Fruit fly (Drosophila melanogaster): ENCODE measurements around the gene Mpp6.

Mpp6 gene

DNA sequence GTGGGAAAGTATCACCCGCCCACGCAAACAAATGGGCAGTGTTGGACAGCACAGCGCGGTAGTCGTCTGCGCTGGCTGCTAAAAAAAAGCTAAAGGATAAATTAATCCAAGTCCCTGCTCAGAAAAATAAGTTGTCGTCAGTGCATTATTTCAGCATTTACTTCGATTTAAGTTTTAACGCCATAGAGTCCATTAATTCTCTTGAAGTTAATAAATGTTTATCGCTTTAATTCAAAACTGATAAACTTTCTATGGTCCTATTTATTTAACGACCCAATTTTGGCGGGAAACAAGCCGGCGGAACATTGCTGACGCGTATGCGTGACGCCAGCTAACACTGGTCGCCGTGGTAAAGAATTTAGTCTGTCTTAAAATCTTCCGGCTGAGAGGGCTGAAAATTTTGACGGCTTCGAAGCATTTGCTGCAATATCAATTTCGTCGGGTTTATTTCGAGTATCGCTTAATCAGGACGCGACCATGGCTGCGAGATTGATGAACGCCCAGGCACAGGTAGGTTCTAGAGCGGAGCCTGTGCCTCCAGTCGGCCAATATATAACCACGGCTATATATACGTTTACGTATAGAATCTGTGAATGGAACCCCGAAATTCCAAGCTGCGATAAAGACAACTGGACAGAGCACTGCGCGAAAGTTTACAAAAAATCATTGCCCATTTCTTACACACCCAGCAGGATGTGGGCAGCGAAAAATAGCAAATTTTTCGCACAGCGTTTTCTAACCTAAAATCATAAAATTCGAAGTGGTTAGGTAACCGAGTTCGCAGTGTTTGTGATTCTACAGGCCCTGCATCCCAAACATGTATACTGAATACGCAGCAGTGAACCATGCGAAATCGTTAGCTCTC, 12.4 kb downstream of the Mpp6 start, which contains the start of the genes mAcon1, CG43345 and CG43346 (continued):
- TF ChIP-seq Hsf (GFP tag; optimal IDR thresholded peaks at IDR 0.05) (peak; percentile 88), Asciz (GFP tag; optimal IDR thresholded peaks at IDR 0.05) (no peak), Optix (GFP tag; IDR thresholded peaks at IDR 0.05) (0 out of 3 replicates have a peak, but pooled peaks have one; percentile 20), CG1603 (tag; optimal IDR thresholded peaks at IDR 0.05) (no peak), CG7786 (GFP tag; optimal IDR thresholded peaks at IDR 0.05) (peak; percentile 90), Blimp-1 (GFP tag; optimal IDR thresholded peaks at IDR 0.05) (no peak), mirr (GFP tag; optimal IDR thresholded peaks at IDR 0.05) (peak; percentile 46), CG18764 (GFP tag; optimal IDR thresholded peaks at IDR 0.05) (peak; percentile 64), dimm (GFP tag; IDR thresholded peaks at IDR 0.05) (no peak), Sox100B (GFP tag; optimal IDR thresholded peaks at IDR 0.05) (peak; percentile 79), CG3065 (GFP tag; optimal IDR thresholded peaks at IDR 0.05) (peak; percentile 64), CG12769 (tag; optimal IDR thresholded peaks at IDR 0.05) (no peak), br (optimal IDR thresholded peaks at IDR 0.05) (no peak), CG1792 (GFP tag; optimal IDR thresholded peaks at IDR 0.05) (peak; percentile 83), HLH54F (GFP tag; optimal IDR thresholded peaks at IDR 0.05) (peak; percentile 93), insv (GFP tag; optimal IDR thresholded peaks at IDR 0.05) (peak in 1 of 2 experiments; percentile 34), lbe (GFP tag; optimal IDR thresholded peaks at IDR 0.05) (peak; percentile 69), CG3407 (GFP tag; optimal IDR thresholded peaks at IDR 0.05) (no peak), row (GFP tag; IDR thresholded peaks at IDR 0.05) (peak; percentile 97), psq (GFP tag; optimal IDR thresholded peaks at IDR 0.05) (peak; percentile 6), CG32767 (GFP tag; IDR thresholded peaks at IDR 0.05) (peak; percentile 47; the same call in 1 of the 2 replicates), CG8765 (GFP tag; IDR thresholded peaks at IDR 0.05) (peak; percentile 19; the same call in 1 of the 2 replicates), Ets65A (GFP tag) (peak; percentile 99), ssp (GFP tag; IDR thresholded peaks at IDR 0.05) (peak; percentile 55), Nf-YC (tag; optimal IDR thresholded peaks at IDR 0.05) (no peak), Fer3 (tag; optimal IDR thresholded peaks at IDR 0.05) (peak; percentile 62), Lim3 (GFP tag; IDR thresholded peaks at IDR 0.05) (no peak), p53 (GFP tag; optimal IDR thresholded peaks at IDR 0.05) (peak; percentile 62), Atf6 (GFP tag; IDR thresholded peaks at IDR 0.05) (peak; percentile 72), fd64A (GFP tag; optimal IDR thresholded peaks at IDR 0.05) (no peak), CG12155 (GFP tag; optimal IDR thresholded peaks at IDR 0.05) (peak; percentile 84), HLHmδ (GFP tag; optimal IDR thresholded peaks at IDR 0.05) (no peak), CG7357 (GFP tag; IDR thresholded peaks at IDR 0.05) (peak; percentile 59; the same call in 1 of the 3 replicates), CG13775 (GFP tag; optimal IDR thresholded peaks at IDR 0.05) (peak; percentile 87), sna (GFP tag; IDR thresholded peaks at IDR 0.05; ENCODE audit: partially characterized antibody) (no peak), en (GFP tag; optimal IDR thresholded peaks at IDR 0.05) (peak; percentile 62), Bdp1 (GFP tag; optimal IDR thresholded peaks at IDR 0.05) (peak; percentile 86), HHEX (GFP tag; optimal IDR thresholded peaks at IDR 0.05) (peak; percentile 79), CG17186 (GFP tag; optimal IDR thresholded peaks at IDR 0.05) (peak; percentile 93), CG34422 (GFP tag; IDR thresholded peaks at IDR 0.05) (peak; percentile 57; the same call in 1 of the 3 replicates), CG6175 (GFP tag; IDR thresholded peaks at IDR 0.05) (no peak), Antp (GFP tag; optimal IDR thresholded peaks at IDR 0.05) (peak; percentile 87), Bteb2 (GFP tag; optimal IDR thresholded peaks at IDR 0.05) (peak; percentile 74), nerfin-2 (GFP tag; IDR thresholded peaks at IDR 0.05; ENCODE audit: partially characterized antibody) (no peak), grau (tag; optimal IDR thresholded peaks at IDR 0.05) (peak; percentile 83), CG4424 (GFP tag; optimal IDR thresholded peaks at IDR 0.05) (peak; percentile 80), Neu2 (GFP tag; optimal IDR thresholded peaks at IDR 0.05; ENCODE audit: borderline replicate concordance) (peak; percentile 45), CG6654 (GFP tag; optimal IDR thresholded peaks at IDR 0.05) (peak; percentile 23), CG4282 (GFP tag; optimal IDR thresholded peaks at IDR 0.05) (peak; percentile 59)
